Fruit fly (Drosophila melanogaster) whole organism, embryonic: ENCODE data around the gene grnd.

ENCODE experiments used
- ATbp ChIP-seq: fragments of 200-800 bp; sonication (Bioruptor generic); optimal IDR thresholded peaks from 2 replicates; lab custom pipeline; 2017; ENCODE audit warnings: missing biosample characterization, mild to moderate bottlenecking, missing genetic modification characterization, missing genetic modification reagents
- Abd-B ChIP-seq: fragments of 200-800 bp; sonication (Bioruptor generic); optimal IDR thresholded peaks from 2 replicates; lab custom pipeline; 2018; ENCODE audit warnings: missing biosample characterization, mild to moderate bottlenecking, missing genetic modification characterization, moderate library complexity
- B-H1 ChIP-seq: fragments of 200-800 bp; sonication (Bioruptor generic); IDR thresholded peaks from 3 replicates; pipeline ENCODE4 v1.3.6; 2022; ENCODE audit warnings: missing biosample characterization, missing genetic modification characterization
- BEAF-32 ChIP-seq: fragments of 200-800 bp; sonication (Bioruptor generic); optimal IDR thresholded peaks from 3 replicates; lab custom pipeline; 2017; ENCODE audit warnings: missing biosample characterization, missing genetic modification characterization, mild to moderate bottlenecking, moderate library complexity, missing genetic modification reagents
- CG10267 ChIP-seq: fragments of 200-800 bp; sonication (Bioruptor generic); optimal IDR thresholded peaks from 2 replicates; lab custom pipeline; 2018; ENCODE audit warnings: missing biosample characterization, mild to moderate bottlenecking, missing genetic modification characterization, moderate library complexity
- CG10321 ChIP-seq: fragments of 200-800 bp; sonication (Bioruptor generic); IDR thresholded peaks from 2 replicates; pipeline ENCODE4 v1.3.6; 2022; ENCODE audit warnings: missing biosample characterization, missing genetic modification characterization
- CG10979 ChIP-seq: fragments of 200-800 bp; sonication (Bioruptor generic); optimal IDR thresholded peaks from 2 replicates; lab custom pipeline; 2018; ENCODE audit warnings: missing biosample characterization, mild to moderate bottlenecking, missing genetic modification characterization, moderate library complexity
- CG12769 ChIP-seq: fragments of 200-800 bp; sonication (Bioruptor generic); optimal IDR thresholded peaks from 2 replicates; lab custom pipeline; 2019; ENCODE audit warnings: missing biosample characterization, mild to moderate bottlenecking, missing genetic modification characterization, moderate library complexity
- CG14014 ChIP-seq: fragments of 200-800 bp; sonication (Bioruptor generic); IDR thresholded peaks from 2 replicates; pipeline ENCODE4 v1.3.6; 2022; ENCODE audit warnings: missing biosample characterization, missing genetic modification characterization
- CG15269 ChIP-seq: fragments of 200-800 bp; sonication (Bioruptor generic); optimal IDR thresholded peaks from 2 replicates; lab custom pipeline; 2018; ENCODE audit warnings: missing biosample characterization, mild to moderate bottlenecking, missing genetic modification characterization, moderate library complexity
- CG17802 ChIP-seq: fragments of 200-800 bp; sonication (Bioruptor generic); optimal IDR thresholded peaks from 2 replicates; lab custom pipeline; 2018; ENCODE audit warnings: missing biosample characterization, mild to moderate bottlenecking, missing genetic modification characterization, moderate library complexity
- CG18262 ChIP-seq: fragments of 200-800 bp; optimal IDR thresholded peaks from 3 replicates; lab custom pipeline; 2019; ENCODE audit warnings: missing biosample characterization, mild to moderate bottlenecking, missing genetic modification characterization, moderate library complexity
- CG2199 ChIP-seq: fragments of 200-800 bp; sonication (Bioruptor generic); IDR thresholded peaks from 3 replicates; pipeline ENCODE4 v1.3.6; 2022; ENCODE audit warnings: missing biosample characterization, missing genetic modification characterization
- CG2712 ChIP-seq: fragments of 200-800 bp; optimal IDR thresholded peaks from 3 replicates; lab custom pipeline; 2019; ENCODE audit warnings: missing biosample characterization, mild to moderate bottlenecking, missing genetic modification characterization, moderate library complexity
- CG30403 ChIP-seq: fragments of 200-800 bp; sonication (Bioruptor generic); optimal IDR thresholded peaks from 3 replicates; lab custom pipeline; 2016; ENCODE audit warnings: missing biosample characterization, missing genetic modification characterization
- CG3726 ChIP-seq: fragments of 200-800 bp; sonication (Bioruptor generic); IDR thresholded peaks from 3 replicates; pipeline ENCODE4, ENCODE4 v1.3.6; 2022; ENCODE audit warnings: missing biosample characterization, missing genetic modification characterization
- CG4424 ChIP-seq: fragments of 200-800 bp; sonication (Bioruptor generic); optimal IDR thresholded peaks from 3 replicates; lab custom pipeline; 2016; ENCODE audit warnings: missing biosample characterization, missing genetic modification characterization
- CG5245 ChIP-seq: fragments of 200-800 bp; sonication (Bioruptor generic); optimal IDR thresholded peaks from 3 replicates; lab custom pipeline; 2016; ENCODE audit warnings: missing biosample characterization, missing genetic modification characterization
- CG6683 ChIP-seq: fragments of 200-800 bp; sonication (Bioruptor generic); optimal IDR thresholded peaks from 2 replicates; lab custom pipeline; 2017; ENCODE audit warnings: missing biosample characterization, mild to moderate bottlenecking, missing genetic modification characterization, missing genetic modification reagents
- CG6813 ChIP-seq: fragments of 200-800 bp; sonication (Bioruptor generic); optimal IDR thresholded peaks from 2 replicates; lab custom pipeline; 2017; ENCODE audit warnings: missing biosample characterization, missing genetic modification characterization, mild to moderate bottlenecking, moderate library complexity, missing genetic modification reagents
- CG7556 ChIP-seq: fragments of 200-800 bp; sonication (Bioruptor generic); optimal IDR thresholded peaks from 2 replicates; lab custom pipeline; 2017; ENCODE audit warnings: missing biosample characterization, mild to moderate bottlenecking, missing genetic modification characterization
- CG8290 ChIP-seq, 3 experiments: fragments of 200-800 bp; sonication (Bioruptor generic); optimal IDR thresholded peaks; 2 replicates each; lab custom pipeline; 2016 to 2019; ENCODE audit warnings: missing biosample characterization in 3 of 3, missing genetic modification characterization in 3 of 3, mild to moderate bottlenecking in 2 of 3, moderate library complexity in 1 of 3
- CG8765 ChIP-seq: fragments of 200-800 bp; sonication (Bioruptor generic); IDR thresholded peaks from 2 replicates; pipeline ENCODE4 v1.3.6; 2022; ENCODE audit warnings: missing biosample characterization, missing genetic modification characterization
- CG9797 ChIP-seq: fragments of 200-800 bp; sonication (Bioruptor generic); optimal IDR thresholded peaks from 3 replicates; lab custom pipeline; 2018; ENCODE audit warnings: missing biosample characterization, mild to moderate bottlenecking, missing genetic modification characterization
- D19B ChIP-seq: fragments of 200-800 bp; sonication (Bioruptor generic); optimal IDR thresholded peaks from 2 replicates; lab custom pipeline; 2017; ENCODE audit warnings: missing biosample characterization, mild to moderate bottlenecking, missing genetic modification characterization
- E2f2 ChIP-seq: fragments of 200-800 bp; sonication (Bioruptor generic); IDR thresholded peaks from 2 replicates; pipeline ENCODE4 v1.3.6; 2022; ENCODE audit warnings: missing biosample characterization, missing genetic modification characterization
- Gsc ChIP-seq: fragments of 200-800 bp; sonication (Bioruptor generic); IDR thresholded peaks from 2 replicates; pipeline ENCODE4 v1.3.6; 2022; ENCODE audit warnings: missing biosample characterization, missing genetic modification characterization
- Neu2 ChIP-seq: fragments of 200-800 bp; sonication (Bioruptor generic); optimal IDR thresholded peaks from 3 replicates; lab custom pipeline; 2016; ENCODE audit warnings: missing biosample characterization, missing genetic modification characterization, borderline replicate concordance
- Ptx1 ChIP-seq: fragments of 200-800 bp; sonication (Bioruptor generic); IDR thresholded peaks from 2 replicates; pipeline ENCODE4 v1.3.6; 2022; ENCODE audit warnings: missing biosample characterization, missing genetic modification characterization
- Stat92E ChIP-seq, 3 experiments: fragments of >200 bp in 2 of 3; fragments of 200-800 bp in 1 of 3; sonication (Bioruptor generic) in 1 of 3; optimal IDR thresholded peaks; 2 replicates each; lab custom pipeline; 2017 to 2019; ENCODE audit warnings: missing biosample characterization in 3 of 3, missing genetic modification characterization in 3 of 3, mild to moderate bottlenecking in 1 of 3, moderate library complexity in 1 of 3
- al ChIP-seq: fragments of 200-800 bp; sonication (Bioruptor generic); IDR thresholded peaks from 2 replicates; pipeline ENCODE4 v1.3.6; 2022; ENCODE audit warnings: missing biosample characterization, missing genetic modification characterization
- bbx ChIP-seq: fragments of 200-800 bp; sonication (Bioruptor generic); IDR thresholded peaks from 2 replicates; pipeline ENCODE4 v1.3.6; 2022; ENCODE audit warnings: missing biosample characterization, missing genetic modification characterization; ENCODE audit not compliant: partially characterized antibody
- bsh ChIP-seq, 2 experiments: fragments of 200-800 bp; sonication (Bioruptor generic); optimal IDR thresholded peaks; 2 replicates each; lab custom pipeline; 2017 to 2018; ENCODE audit warnings: mild to moderate bottlenecking in 2 of 2, missing biosample characterization in 2 of 2, missing genetic modification characterization in 2 of 2, moderate library complexity in 1 of 2
- chm ChIP-seq: fragments of 200-800 bp; sonication (Bioruptor generic); IDR thresholded peaks from 2 replicates; pipeline ENCODE4 v1.3.6; 2022; ENCODE audit warnings: missing biosample characterization, missing genetic modification characterization
- cwo ChIP-seq: fragments of 200-800 bp; sonication (Bioruptor generic); optimal IDR thresholded peaks from 3 replicates; lab custom pipeline; 2017; ENCODE audit warnings: missing biosample characterization, missing genetic modification characterization, mild to moderate bottlenecking, moderate library complexity, missing genetic modification reagents
- danr ChIP-seq: fragments of 200-800 bp; sonication (Bioruptor generic); IDR thresholded peaks from 2 replicates; pipeline ENCODE4 v1.3.6; 2022; ENCODE audit warnings: missing biosample characterization, missing genetic modification characterization
- dpn ChIP-seq, 2 experiments: fragments of 200-800 bp; sonication (Bioruptor generic); optimal IDR thresholded peaks; 3 replicates each; lab custom pipeline; 2016; ENCODE audit warnings: missing biosample characterization in 2 of 2, missing genetic modification characterization in 2 of 2
- ind ChIP-seq: fragments of 200-800 bp; sonication (Bioruptor generic); optimal IDR thresholded peaks from 3 replicates; lab custom pipeline; 2016; ENCODE audit warnings: missing biosample characterization, missing genetic modification characterization
- insv ChIP-seq, 2 experiments: fragments of 200-800 bp; sonication (Bioruptor generic); optimal IDR thresholded peaks; 3 replicates each; lab custom pipeline; 2016 to 2018; ENCODE audit warnings: missing biosample characterization in 2 of 2, missing genetic modification characterization in 2 of 2
- inv ChIP-seq: fragments of 200-800 bp; sonication (Bioruptor generic); IDR thresholded peaks from 2 replicates; pipeline ENCODE4 v1.3.6; 2022; ENCODE audit warnings: missing biosample characterization, missing genetic modification characterization; ENCODE audit not compliant: partially characterized antibody
- kay ChIP-seq: fragments of 200-800 bp; sonication (Bioruptor generic); optimal IDR thresholded peaks from 2 replicates; lab custom pipeline; 2016; ENCODE audit warnings: missing biosample characterization, missing genetic modification characterization
- ken ChIP-seq: fragments of 200-800 bp; sonication (Bioruptor generic); IDR thresholded peaks from 3 replicates; pipeline ENCODE4 v1.3.6; 2022; ENCODE audit warnings: missing biosample characterization, missing genetic modification characterization
- nau ChIP-seq: fragments of 200-800 bp; sonication (Bioruptor generic); optimal IDR thresholded peaks from 3 replicates; lab custom pipeline; 2017; ENCODE audit warnings: missing biosample characterization, mild to moderate bottlenecking, missing genetic modification characterization, missing genetic modification reagents
- ro ChIP-seq: fragments of 200-800 bp; sonication (Bioruptor generic); IDR thresholded peaks from 2 replicates; pipeline ENCODE4 v1.3.6; 2022; ENCODE audit warnings: missing biosample characterization, missing genetic modification characterization
- row ChIP-seq: fragments of 200-800 bp; sonication (Bioruptor generic); IDR thresholded peaks from 3 replicates; pipeline ENCODE4 v1.3.6; 2022; ENCODE audit warnings: missing biosample characterization, missing genetic modification characterization
- vvl ChIP-seq: fragments of 200-800 bp; sonication (Bioruptor generic); IDR thresholded peaks from 2 replicates; pipeline ENCODE4 v1.3.6; 2022; ENCODE audit warnings: missing biosample characterization, missing genetic modification characterization
- z ChIP-seq: fragments of 200-800 bp; sonication (Bioruptor generic); IDR thresholded peaks from 3 replicates; pipeline ENCODE4 v1.3.6; 2022; ENCODE audit warnings: missing biosample characterization, missing genetic modification characterization
- zfh2 ChIP-seq: fragments of 200-800 bp; sonication (Bioruptor generic); optimal IDR thresholded peaks from 2 replicates; lab custom pipeline; 2016; ENCODE audit warnings: missing biosample characterization, missing genetic modification characterization

Gene grnd

dm6 chr2L:18484382-18485050 is 701 bp upstream of the grnd start, which contains the start of gene CG10283 (continued):
- TF ChIP-seq cwo (GFP tag; lab: Kevin White, UChicago) (no peak), D19B (GFP tag; lab: Kevin White, UChicago) (no peak), CG3726 (GFP tag; lab: Robert Waterston, UW) (no peak), CG10979 (tag; lab: Kevin White, UChicago) (peak; percentile 36), ro (no peak), bbx (peak; percentile 58), CG4424 (GFP tag; lab: Kevin White, UChicago) (peak; percentile 42), CG6683 (no peak), CG15269 (tag; lab: Kevin White, UChicago) (peak; percentile 6), z (GFP tag; lab: Robert Waterston, UW) (peak; percentile 75; the same call in 2 of the 3 replicates), dpn (GFP tag; optimal IDR thresholded peaks at IDR 0.05; lab: Kevin White, UChicago) (peak in 1 of 2 experiments; percentile 20), CG8765 (no peak), CG18262 (tag; lab: Kevin White, UChicago) (peak; percentile 49), row (peak; percentile 79), E2f2 (GFP tag; lab: Robert Waterston, UW) (peak; percentile 81), CG5245 (no peak), zfh2 (GFP tag; lab: Kevin White, UChicago) (peak; percentile 8), CG7556 (GFP tag; lab: Kevin White, UChicago) (no peak), ken (GFP tag; lab: Robert Waterston, UW) (peak; percentile 26; the same call in 1 of the 3 replicates), kay (GFP tag; lab: Kevin White, UChicago) (peak; percentile 32), CG10267 (tag; lab: Kevin White, UChicago) (peak; percentile 71), CG10321 (GFP tag; lab: Robert Waterston, UW) (no peak), Gsc (GFP tag; lab: Robert Waterston, UW) (no peak), danr (GFP tag; lab: Robert Waterston, UW) (no peak), CG6813 (no peak), BEAF-32 (GFP tag; lab: Kevin White, UChicago) (peak; percentile 40), insv (GFP tag; optimal IDR thresholded peaks at IDR 0.05; lab: Kevin White, UChicago) (peak in 1 of 2 experiments; percentile 72), CG12769 (tag; lab: Kevin White, UChicago) (no peak), CG30403 (GFP tag; lab: Kevin White, UChicago) (peak; percentile 56), B-H1 (GFP tag; lab: Robert Waterston, UW) (no peak), CG2712 (peak; percentile 40), Abd-B (GFP tag; lab: Kevin White, UChicago) (peak; percentile 69), CG2199 (peak; percentile 96), Ptx1 (peak; percentile 56), bsh (GFP tag; optimal IDR thresholded peaks at IDR 0.05; lab: Kevin White, UChicago) (peak in 1 of 2 experiments; percentile 19), CG14014 (GFP tag; lab: Robert Waterston, UW) (peak; percentile 43; the same call in 1 of the 2 replicates), chm (GFP tag; lab: Robert Waterston, UW) (no peak; the same call in 1 of the 2 replicates), CG17802 (no peak), Neu2 (GFP tag; lab: Kevin White, UChicago) (no peak), al (GFP tag; lab: Robert Waterston, UW) (0 out of 2 replicates have a peak, but pooled peaks have one; percentile 18), inv (no peak), ATbp (no peak), CG8290 (GFP tag; optimal IDR thresholded peaks at IDR 0.05; lab: Kevin White, UChicago) (peak; percentile 22), CG8290 (tag; optimal IDR thresholded peaks at IDR 0.05; lab: Kevin White, UChicago) (peak in 1 of 2 experiments; percentile 57), ind (GFP tag; lab: Kevin White, UChicago) (peak; percentile 32), Stat92E (GFP tag; optimal IDR thresholded peaks at IDR 0.05; lab: Kevin White, UChicago) (peak in 1 of 3 experiments; percentile 62), CG9797 (GFP tag; lab: Kevin White, UChicago) (peak; percentile 12), vvl (GFP tag; lab: Robert Waterston, UW) (peak; percentile 56), nau (GFP tag; lab: Kevin White, UChicago) (no peak)
